Fruit fly (Drosophila melanogaster) whole organism, embryonic: ENCODE data around the gene Dfd.

Experiments
- Atf6 ChIP-seq: fragments of 200-800 bp; sonication (Bioruptor generic); IDR thresholded peaks from 2 replicates; pipeline ENCODE4 v1.3.6; 2022; ENCODE audit warnings: missing biosample characterization, missing genetic modification characterization
- Awh ChIP-seq: fragments of 200-800 bp; sonication (Bioruptor generic); IDR thresholded peaks from 2 replicates; pipeline ENCODE4, ENCODE4 v1.3.6; 2022; ENCODE audit warnings: missing biosample characterization, missing genetic modification characterization
- CG10209 ChIP-seq: fragments of 200-800 bp; sonication (Bioruptor generic); optimal IDR thresholded peaks from 3 replicates; lab custom pipeline; 2017; ENCODE audit warnings: missing biosample characterization, mild to moderate bottlenecking, missing genetic modification characterization, missing genetic modification reagents
- CG1024 ChIP-seq: fragments of 200-800 bp; sonication (Bioruptor generic); IDR thresholded peaks from 2 replicates; pipeline ENCODE4 v1.3.6; 2022; ENCODE audit warnings: missing biosample characterization, missing genetic modification characterization
- CG13624 ChIP-seq: fragments of 200-800 bp; sonication (Bioruptor generic); optimal IDR thresholded peaks from 2 replicates; lab custom pipeline; 2016; ENCODE audit warnings: missing biosample characterization, missing genetic modification characterization
- CG14014 ChIP-seq: fragments of 200-800 bp; sonication (Bioruptor generic); IDR thresholded peaks from 2 replicates; pipeline ENCODE4 v1.3.6; 2022; ENCODE audit warnings: missing biosample characterization, missing genetic modification characterization
- CG14710 ChIP-seq: fragments of 200-800 bp; sonication (Bioruptor generic); optimal IDR thresholded peaks from 3 replicates; lab custom pipeline; 2019; ENCODE audit warnings: missing biosample characterization, mild to moderate bottlenecking, missing genetic modification characterization, moderate library complexity
- CG14965 ChIP-seq: fragments of 200-800 bp; sonication (Bioruptor generic); optimal IDR thresholded peaks from 2 replicates; lab custom pipeline; 2016; ENCODE audit warnings: missing biosample characterization, missing genetic modification characterization, borderline replicate concordance
- CG15269 ChIP-seq: fragments of 200-800 bp; sonication (Bioruptor generic); optimal IDR thresholded peaks from 2 replicates; lab custom pipeline; 2018; ENCODE audit warnings: missing biosample characterization, mild to moderate bottlenecking, missing genetic modification characterization, moderate library complexity
- CG1529 ChIP-seq: fragments of 200-800 bp; sonication (Bioruptor generic); optimal IDR thresholded peaks from 3 replicates; lab custom pipeline; 2018; ENCODE audit warnings: missing biosample characterization, missing genetic modification characterization
- CG1603 ChIP-seq: fragments of 200-800 bp; sonication (Bioruptor generic); optimal IDR thresholded peaks from 2 replicates; lab custom pipeline; 2019; ENCODE audit warnings: missing biosample characterization, mild to moderate bottlenecking, missing genetic modification characterization, moderate library complexity
- CG17328 ChIP-seq: fragments of 200-800 bp; sonication (Bioruptor generic); IDR thresholded peaks from 2 replicates; pipeline ENCODE4 v1.3.6; 2022; ENCODE audit warnings: missing biosample characterization, missing genetic modification characterization
- CG17829 ChIP-seq: fragments of 200-800 bp; optimal IDR thresholded peaks from 2 replicates; lab custom pipeline; 2019; ENCODE audit warnings: missing biosample characterization, mild to moderate bottlenecking, missing genetic modification characterization, moderate library complexity
- CG18011 ChIP-seq: fragments of 200-800 bp; sonication (Bioruptor generic); optimal IDR thresholded peaks from 2 replicates; lab custom pipeline; 2017; ENCODE audit warnings: missing biosample characterization, missing genetic modification characterization, mild to moderate bottlenecking, moderate library complexity, missing genotype
- CG18262 ChIP-seq: fragments of 200-800 bp; optimal IDR thresholded peaks from 3 replicates; lab custom pipeline; 2019; ENCODE audit warnings: missing biosample characterization, mild to moderate bottlenecking, missing genetic modification characterization, moderate library complexity
- CG18619 ChIP-seq: fragments of 200-800 bp; sonication (Bioruptor generic); optimal IDR thresholded peaks from 3 replicates; lab custom pipeline; 2017; ENCODE audit warnings: missing biosample characterization, mild to moderate bottlenecking, missing genetic modification characterization
- CG2120 ChIP-seq: fragments of 200-800 bp; sonication (Bioruptor generic); optimal IDR thresholded peaks from 3 replicates; lab custom pipeline; 2016; ENCODE audit warnings: missing biosample characterization, missing genetic modification characterization
- CG3407 ChIP-seq: fragments of 200-800 bp; sonication (Bioruptor generic); optimal IDR thresholded peaks from 2 replicates; lab custom pipeline; 2018; ENCODE audit warnings: missing biosample characterization, mild to moderate bottlenecking, missing genetic modification characterization
- CG3847 ChIP-seq: fragments of 200-800 bp; sonication (Bioruptor generic); IDR thresholded peaks from 2 replicates; pipeline ENCODE4 v1.3.6; 2022; ENCODE audit warnings: missing biosample characterization, missing genetic modification characterization
- CG4404 ChIP-seq: fragments of 200-800 bp; sonication (Bioruptor generic); IDR thresholded peaks from 2 replicates; pipeline ENCODE4 v1.3.6; 2022; ENCODE audit warnings: missing biosample characterization, missing genetic modification characterization
- CG4424 ChIP-seq: fragments of 200-800 bp; sonication (Bioruptor generic); optimal IDR thresholded peaks from 3 replicates; lab custom pipeline; 2016; ENCODE audit warnings: missing biosample characterization, missing genetic modification characterization
- CG9437 ChIP-seq: fragments of 200-800 bp; sonication (Bioruptor generic); optimal IDR thresholded peaks from 2 replicates; lab custom pipeline; 2018; ENCODE audit warnings: missing biosample characterization, mild to moderate bottlenecking, missing genetic modification characterization
- CG9817 ChIP-seq: fragments of 200-800 bp; sonication (Bioruptor generic); optimal IDR thresholded peaks from 2 replicates; lab custom pipeline; 2018; ENCODE audit warnings: missing biosample characterization, mild to moderate bottlenecking, missing genetic modification characterization, moderate library complexity
- CrebB ChIP-seq: fragments of 200-800 bp; sonication (Bioruptor generic); optimal IDR thresholded peaks from 3 replicates; lab custom pipeline; 2018; ENCODE audit warnings: missing biosample characterization, mild to moderate bottlenecking, missing genetic modification characterization
- D ChIP-seq, 2 experiments: fragments of 200-800 bp in 1 of 2; fragments of >200 bp in 1 of 2; sonication (Bioruptor generic) in 1 of 2; optimal IDR thresholded peaks; 2 replicates in 1 of 2; 3 replicates in 1 of 2; lab custom pipeline; 2017; ENCODE audit warnings: mild to moderate bottlenecking in 1 of 2, missing biosample characterization in 1 of 2, missing genetic modification characterization in 1 of 2, missing genetic modification reagents in 1 of 2
- D19A ChIP-seq: fragments of 200-800 bp; optimal IDR thresholded peaks from 3 replicates; lab custom pipeline; 2019; ENCODE audit warnings: missing biosample characterization, mild to moderate bottlenecking, missing genetic modification characterization, moderate library complexity
- Dbx ChIP-seq: fragments of 200-800 bp; sonication (Bioruptor generic); IDR thresholded peaks from 3 replicates; pipeline ENCODE4 v1.3.6; 2022; ENCODE audit warnings: missing biosample characterization, missing genetic modification characterization
- Dip2 ChIP-seq: fragments of 200-800 bp; sonication (Bioruptor generic); IDR thresholded peaks from 2 replicates; pipeline ENCODE4 v1.3.6; 2022; ENCODE audit warnings: missing biosample characterization, missing genetic modification characterization
- H15 ChIP-seq: fragments of 200-800 bp; sonication (Bioruptor generic); IDR thresholded peaks from 3 replicates; pipeline ENCODE4 v1.3.6; 2022; ENCODE audit warnings: missing biosample characterization, missing genetic modification characterization
- HLH3B ChIP-seq: fragments of 200-800 bp; sonication (Bioruptor generic); IDR thresholded peaks from 2 replicates; pipeline ENCODE4 v1.3.6; 2022; ENCODE audit warnings: missing biosample characterization, missing genetic modification characterization
- Hr51 ChIP-seq, 2 experiments: fragments of 200-800 bp; sonication (Bioruptor generic); optimal IDR thresholded peaks; 2 replicates in 1 of 2; 3 replicates in 1 of 2; lab custom pipeline; 2016 to 2018; ENCODE audit warnings: missing biosample characterization in 2 of 2, missing genetic modification characterization in 2 of 2, mild to moderate bottlenecking in 1 of 2, moderate library complexity in 1 of 2
- Lhr ChIP-seq: fragments of 200-800 bp; sonication (Bioruptor generic); optimal IDR thresholded peaks from 3 replicates; lab custom pipeline; 2017; ENCODE audit warnings: mild to moderate bottlenecking, missing biosample characterization, missing genetic modification reagents, missing genetic modification characterization
- ara ChIP-seq: fragments of 200-800 bp; sonication (Bioruptor generic); IDR thresholded peaks from 2 replicates; pipeline ENCODE4 v1.3.6; 2022; ENCODE audit warnings: missing biosample characterization, missing genetic modification characterization
- az2 ChIP-seq: fragments of 200-800 bp; sonication (Bioruptor generic); optimal IDR thresholded peaks from 3 replicates; lab custom pipeline; 2016; ENCODE audit warnings: missing biosample characterization, missing genetic modification characterization
- croc ChIP-seq: fragments of 200-800 bp; sonication (Bioruptor generic); conservative IDR thresholded peaks from 3 replicates; pipeline ENCODE4 v1.3.6; 2022; ENCODE audit warnings: missing biosample characterization, missing genetic modification characterization
- dpn ChIP-seq, 2 experiments: fragments of 200-800 bp; sonication (Bioruptor generic); optimal IDR thresholded peaks; 3 replicates each; lab custom pipeline; 2016; ENCODE audit warnings: missing biosample characterization in 2 of 2, missing genetic modification characterization in 2 of 2
- ems ChIP-seq: fragments of 200-800 bp; sonication (Bioruptor generic); optimal IDR thresholded peaks from 3 replicates; lab custom pipeline; 2016; ENCODE audit warnings: missing biosample characterization, missing genetic modification characterization
- h ChIP-seq: fragments of >200 bp; optimal IDR thresholded peaks from 2 replicates; lab custom pipeline; 2017
- hbn ChIP-seq: fragments of 200-800 bp; sonication (Bioruptor generic); IDR thresholded peaks from 2 replicates; pipeline ENCODE4 v1.3.6; 2022; ENCODE audit warnings: missing biosample characterization, missing genetic modification characterization; ENCODE audit not compliant: partially characterized antibody
- lbe ChIP-seq: fragments of 200-800 bp; sonication (Bioruptor generic); optimal IDR thresholded peaks from 2 replicates; lab custom pipeline; 2016; ENCODE audit warnings: missing biosample characterization, mild to moderate bottlenecking, missing genetic modification characterization
- nmo ChIP-seq: fragments of 200-800 bp; sonication (Bioruptor generic); optimal IDR thresholded peaks from 2 replicates; lab custom pipeline; 2018; ENCODE audit warnings: missing biosample characterization, mild to moderate bottlenecking, missing genetic modification characterization, moderate library complexity
- ro ChIP-seq: fragments of 200-800 bp; sonication (Bioruptor generic); IDR thresholded peaks from 2 replicates; pipeline ENCODE4 v1.3.6; 2022; ENCODE audit warnings: missing biosample characterization, missing genetic modification characterization
- run ChIP-seq: fragments of 200-800 bp; sonication (Bioruptor generic); optimal IDR thresholded peaks from 3 replicates; lab custom pipeline; 2018; ENCODE audit warnings: missing biosample characterization, mild to moderate bottlenecking, missing genetic modification characterization
- stc ChIP-seq: fragments of 200-800 bp; sonication (Bioruptor generic); IDR thresholded peaks from 2 replicates; pipeline ENCODE4 v1.3.6; 2022; ENCODE audit warnings: missing biosample characterization, missing genetic modification characterization
- toy ChIP-seq: fragments of 200-800 bp; sonication (Bioruptor generic); IDR thresholded peaks from 2 replicates; pipeline ENCODE4 v1.3.6; 2022; ENCODE audit warnings: missing biosample characterization, missing genetic modification characterization
- vvl ChIP-seq: fragments of 200-800 bp; sonication (Bioruptor generic); IDR thresholded peaks from 2 replicates; pipeline ENCODE4 v1.3.6; 2022; ENCODE audit warnings: missing biosample characterization, missing genetic modification characterization
- zfh1 ChIP-seq: fragments of 200-800 bp; sonication (Bioruptor generic); IDR thresholded peaks from 3 replicates; pipeline ENCODE4 v1.3.6; 2022; ENCODE audit warnings: missing biosample characterization, missing genetic modification characterization

Dfd gene

DNA sequence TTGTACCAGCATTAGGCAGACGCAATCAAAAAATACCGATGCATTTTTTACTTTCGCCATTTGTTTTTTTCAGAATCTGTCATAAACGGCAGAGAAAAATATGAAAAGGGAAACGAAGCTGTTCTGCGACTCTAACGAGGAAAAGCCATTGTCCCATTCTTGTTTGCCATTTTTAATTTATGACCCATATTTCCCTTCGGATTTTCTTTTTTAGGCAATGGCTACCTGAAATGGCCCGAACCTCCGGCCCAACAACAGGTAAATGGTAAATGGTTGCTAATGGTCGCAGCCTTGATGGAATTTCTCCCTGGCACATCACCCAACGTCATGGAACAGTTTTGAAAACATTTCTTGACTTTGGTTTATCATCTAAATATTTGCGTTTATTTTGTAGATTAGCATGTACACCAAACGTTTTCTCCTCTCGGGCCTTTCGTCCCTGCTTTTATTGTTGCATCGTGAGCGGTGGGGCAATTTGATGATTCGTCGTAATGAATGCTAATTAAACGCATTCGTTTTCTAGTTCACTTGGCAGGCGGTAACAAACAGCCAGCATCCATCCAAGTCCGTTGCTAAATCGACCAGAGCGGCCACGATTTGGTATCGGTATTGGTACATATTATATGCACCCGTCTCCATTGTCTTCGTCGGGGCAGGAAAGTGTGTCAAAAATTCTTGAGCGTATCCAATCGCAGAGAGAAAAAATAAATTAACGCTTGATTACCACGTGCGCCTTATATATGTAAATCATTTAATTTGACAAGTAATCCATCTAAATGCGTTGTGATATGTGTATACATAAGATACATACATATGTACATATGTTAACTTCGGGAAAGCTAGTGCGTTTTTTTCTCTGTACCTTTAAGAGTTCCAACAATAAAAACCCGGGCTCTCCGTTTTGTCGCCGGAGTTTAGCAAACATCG lies 26.6 kb downstream of the Dfd start (continued):
- TF ChIP-seq Lhr (no peak), zfh1 (GFP tag; lab: Robert Waterston, UW) (peak; percentile 68; the same call in 2 of the 3 replicates), Dbx (GFP tag; lab: Robert Waterston, UW) (peak; percentile 56; the same call in 1 of the 3 replicates), CG1529 (GFP tag; lab: Kevin White, UChicago) (peak; percentile 48), CG14710 (peak; percentile 6), CrebB (tag; lab: Kevin White, UChicago) (no peak), run (peak; percentile 24), Awh (GFP tag; lab: Robert Waterston, UW) (peak; percentile 65; the same call in 1 of the 2 replicates), CG13624 (GFP tag; lab: Kevin White, UChicago) (peak; percentile 1), stc (GFP tag; lab: Robert Waterston, UW) (peak; percentile 75), CG10209 (peak; percentile 56), CG17829 (tag; lab: Kevin White, UChicago) (peak; percentile 57), H15 (GFP tag; lab: Robert Waterston, UW) (peak; percentile 54; the same call in 2 of the 3 replicates), CG2120 (GFP tag; lab: Kevin White, UChicago) (peak; percentile 51), toy (no peak), D19A (tag; lab: Kevin White, UChicago) (no peak), CG1603 (tag; lab: Kevin White, UChicago) (peak; percentile 62), CG1024 (GFP tag; lab: Robert Waterston, UW) (no peak), HLH3B (GFP tag; lab: Robert Waterston, UW) (peak; percentile 50; the same call in 1 of the 2 replicates), Dip2 (GFP tag; lab: Robert Waterston, UW) (no peak), CG18619 (GFP tag; lab: Kevin White, UChicago) (peak; percentile 14), az2 (GFP tag; lab: Kevin White, UChicago) (peak; percentile 28), CG18011 (GFP tag; lab: Kevin White, UChicago) (no peak), D (optimal IDR thresholded peaks at IDR 0.05; lab: Kevin White, UChicago) (peak; percentile 60), D (GFP tag; optimal IDR thresholded peaks at IDR 0.05; lab: Kevin White, UChicago) (no peak), lbe (GFP tag; lab: Kevin White, UChicago) (no peak), ems (GFP tag; lab: Kevin White, UChicago) (peak; percentile 4), CG3407 (GFP tag; lab: Kevin White, UChicago) (peak; percentile 24), Atf6 (GFP tag; lab: Robert Waterston, UW) (peak; percentile 53; the same call in 1 of the 2 replicates), CG4424 (GFP tag; lab: Kevin White, UChicago) (peak; percentile 11), hbn (GFP tag; lab: Robert Waterston, UW) (no peak), CG15269 (tag; lab: Kevin White, UChicago) (peak; percentile 57), CG3847 (GFP tag; lab: Robert Waterston, UW) (0 out of 2 replicates have a peak, but pooled peaks have one; percentile 20), vvl (GFP tag; lab: Robert Waterston, UW) (peak; percentile 70), ro (GFP tag; lab: Robert Waterston, UW) (0 out of 2 replicates have a peak, but pooled peaks have one; percentile 37), CG14014 (GFP tag; lab: Robert Waterston, UW) (peak; percentile 64; the same call in 1 of the 2 replicates), ara (GFP tag; lab: Robert Waterston, UW) (peak; percentile 59; the same call in 1 of the 2 replicates), CG18262 (tag; lab: Kevin White, UChicago) (peak; percentile 69), CG4404 (0 out of 2 replicates have a peak, but pooled peaks have one; percentile 52), dpn (GFP tag; optimal IDR thresholded peaks at IDR 0.05; lab: Kevin White, UChicago) (peak; percentile 14 to 42), Hr51 (GFP tag; optimal IDR thresholded peaks at IDR 0.05; lab: Kevin White, UChicago) (peak in 1 of 2 experiments; percentile 62), CG9817 (no peak), CG17328 (GFP tag; lab: Robert Waterston, UW) (peak; percentile 58), CG14965 (GFP tag; lab: Kevin White, UChicago) (peak; percentile 10), croc (GFP tag; lab: Robert Waterston, UW) (no peak), h (no peak), CG9437 (GFP tag; lab: Kevin White, UChicago) (peak; percentile 52), nmo (GFP tag; lab: Kevin White, UChicago) (peak; percentile 56)
